Fruit fly (Drosophila melanogaster) whole organism, embryonic: Measurements from ENCODE around the gene CG7320.

Source experiments
- Aef1 ChIP-seq: fragments of 200-800 bp; sonication (Bioruptor generic); IDR thresholded peaks from 3 replicates; pipeline ENCODE4 v1.3.6; 2022; ENCODE audit warnings: missing biosample characterization, missing genetic modification characterization
- Awh ChIP-seq: fragments of 200-800 bp; sonication (Bioruptor generic); IDR thresholded peaks from 2 replicates; pipeline ENCODE4, ENCODE4 v1.3.6; 2022; ENCODE audit warnings: missing biosample characterization, missing genetic modification characterization
- B-H2 ChIP-seq: fragments of 200-800 bp; sonication (Bioruptor generic); optimal IDR thresholded peaks from 2 replicates; lab custom pipeline; 2018; ENCODE audit warnings: missing biosample characterization, mild to moderate bottlenecking, missing genetic modification characterization
- CG10147 ChIP-seq: fragments of 200-800 bp; sonication (Bioruptor generic); optimal IDR thresholded peaks from 2 replicates; lab custom pipeline; 2019; ENCODE audit warnings: missing biosample characterization, mild to moderate bottlenecking, missing genetic modification characterization, moderate library complexity
- CG10209 ChIP-seq: fragments of 200-800 bp; sonication (Bioruptor generic); optimal IDR thresholded peaks from 3 replicates; lab custom pipeline; 2017; ENCODE audit warnings: missing biosample characterization, mild to moderate bottlenecking, missing genetic modification characterization, missing genetic modification reagents
- CG10267 ChIP-seq: fragments of 200-800 bp; sonication (Bioruptor generic); optimal IDR thresholded peaks from 2 replicates; lab custom pipeline; 2018; ENCODE audit warnings: missing biosample characterization, mild to moderate bottlenecking, missing genetic modification characterization, moderate library complexity
- CG11247 ChIP-seq: fragments of 200-800 bp; sonication (Bioruptor generic); IDR thresholded peaks from 2 replicates; pipeline ENCODE4 v1.3.6; 2022; ENCODE audit warnings: missing biosample characterization, missing genetic modification characterization
- CG12236 ChIP-seq: fragments of 200-800 bp; sonication (Bioruptor generic); optimal IDR thresholded peaks from 2 replicates; lab custom pipeline; 2016; ENCODE audit warnings: missing biosample characterization, missing genetic modification characterization
- CG12744 ChIP-seq: fragments of 200-800 bp; sonication (Bioruptor generic); optimal IDR thresholded peaks from 2 replicates; lab custom pipeline; 2016; ENCODE audit warnings: missing biosample characterization, missing genetic modification characterization
- CG14710 ChIP-seq: fragments of 200-800 bp; sonication (Bioruptor generic); optimal IDR thresholded peaks from 3 replicates; lab custom pipeline; 2019; ENCODE audit warnings: missing biosample characterization, mild to moderate bottlenecking, missing genetic modification characterization, moderate library complexity
- CG14965 ChIP-seq: fragments of 200-800 bp; sonication (Bioruptor generic); optimal IDR thresholded peaks from 2 replicates; lab custom pipeline; 2016; ENCODE audit warnings: missing biosample characterization, missing genetic modification characterization, borderline replicate concordance
- CG15479 ChIP-seq: fragments of 200-800 bp; sonication (Bioruptor generic); optimal IDR thresholded peaks from 3 replicates; lab custom pipeline; 2019; ENCODE audit warnings: missing biosample characterization, mild to moderate bottlenecking, missing genetic modification characterization, moderate library complexity
- CG17802 ChIP-seq: fragments of 200-800 bp; sonication (Bioruptor generic); optimal IDR thresholded peaks from 2 replicates; lab custom pipeline; 2018; ENCODE audit warnings: missing biosample characterization, mild to moderate bottlenecking, missing genetic modification characterization, moderate library complexity
- CG17912 ChIP-seq: fragments of 200-800 bp; sonication (Bioruptor generic); optimal IDR thresholded peaks from 2 replicates; lab custom pipeline; 2018; ENCODE audit warnings: missing biosample characterization, mild to moderate bottlenecking, missing genetic modification characterization
- CG18011 ChIP-seq: fragments of 200-800 bp; sonication (Bioruptor generic); optimal IDR thresholded peaks from 2 replicates; lab custom pipeline; 2017; ENCODE audit warnings: missing biosample characterization, missing genetic modification characterization, mild to moderate bottlenecking, moderate library complexity, missing genotype
- CG2129 ChIP-seq: fragments of 200-800 bp; sonication (Bioruptor generic); IDR thresholded peaks from 2 replicates; pipeline ENCODE4 v1.3.6; 2022; ENCODE audit warnings: missing biosample characterization, missing genetic modification characterization; ENCODE audit not compliant: partially characterized antibody
- CG2712 ChIP-seq: fragments of 200-800 bp; optimal IDR thresholded peaks from 3 replicates; lab custom pipeline; 2019; ENCODE audit warnings: missing biosample characterization, mild to moderate bottlenecking, missing genetic modification characterization, moderate library complexity
- CG30431 ChIP-seq: fragments of 200-800 bp; sonication (Bioruptor generic); optimal IDR thresholded peaks from 2 replicates; lab custom pipeline; 2017; ENCODE audit warnings: missing biosample characterization, missing genetic modification characterization
- CG31224 ChIP-seq: fragments of 200-800 bp; sonication (Bioruptor generic); IDR thresholded peaks from 2 replicates; pipeline ENCODE4 v1.3.6; 2022; ENCODE audit warnings: missing biosample characterization, missing genetic modification characterization
- CG4360 ChIP-seq: fragments of 200-800 bp; sonication (Bioruptor generic); IDR thresholded peaks from 2 replicates; pipeline ENCODE4 v1.3.6; 2022; ENCODE audit warnings: missing biosample characterization, missing genetic modification characterization
- CG6175 ChIP-seq: fragments of 200-800 bp; sonication (Bioruptor generic); IDR thresholded peaks from 3 replicates; pipeline ENCODE4 v1.3.6; 2022; ENCODE audit warnings: missing biosample characterization, missing genetic modification characterization
- CG7556 ChIP-seq: fragments of 200-800 bp; sonication (Bioruptor generic); optimal IDR thresholded peaks from 2 replicates; lab custom pipeline; 2017; ENCODE audit warnings: missing biosample characterization, mild to moderate bottlenecking, missing genetic modification characterization
- CG8281 ChIP-seq: fragments of 200-800 bp; sonication (Bioruptor generic); optimal IDR thresholded peaks from 2 replicates; lab custom pipeline; 2018; ENCODE audit warnings: missing biosample characterization, mild to moderate bottlenecking, missing genetic modification characterization, moderate library complexity
- CG9437 ChIP-seq: fragments of 200-800 bp; sonication (Bioruptor generic); optimal IDR thresholded peaks from 2 replicates; lab custom pipeline; 2018; ENCODE audit warnings: missing biosample characterization, mild to moderate bottlenecking, missing genetic modification characterization
- CG9817 ChIP-seq: fragments of 200-800 bp; sonication (Bioruptor generic); optimal IDR thresholded peaks from 2 replicates; lab custom pipeline; 2018; ENCODE audit warnings: missing biosample characterization, mild to moderate bottlenecking, missing genetic modification characterization, moderate library complexity
- Deaf1 ChIP-seq: fragments of 200-800 bp; optimal IDR thresholded peaks from 3 replicates; lab custom pipeline; 2019; ENCODE audit warnings: missing biosample characterization, mild to moderate bottlenecking, missing genetic modification characterization, moderate library complexity
- Doc2 ChIP-seq: fragments of 200-800 bp; sonication (Bioruptor generic); IDR thresholded peaks from 2 replicates; pipeline ENCODE4 v1.3.6; 2022; ENCODE audit warnings: missing biosample characterization, missing genetic modification characterization
- Eip74EF ChIP-seq, 2 experiments: fragments of 200-800 bp in 1 of 2; fragments of >200 bp in 1 of 2; sonication (Bioruptor generic) in 1 of 2; optimal IDR thresholded peaks; 2 replicates each; lab custom pipeline; 2017 to 2019; ENCODE audit warnings: missing biosample characterization in 2 of 2, missing genetic modification characterization in 2 of 2, mild to moderate bottlenecking in 1 of 2, moderate library complexity in 1 of 2
- MESR4 ChIP-seq: fragments of 200-800 bp; sonication (Bioruptor generic); optimal IDR thresholded peaks from 2 replicates; lab custom pipeline; 2018; ENCODE audit warnings: missing biosample characterization, mild to moderate bottlenecking, missing genetic modification characterization, moderate library complexity
- NC2β ChIP-seq: fragments of 200-800 bp; sonication (Bioruptor generic); optimal IDR thresholded peaks from 2 replicates; lab custom pipeline; 2016; ENCODE audit warnings: missing biosample characterization, missing genetic modification characterization
- Oaz ChIP-seq: fragments of 200-800 bp; sonication (Bioruptor generic); IDR thresholded peaks from 2 replicates; pipeline ENCODE4 v1.3.6; 2022; ENCODE audit warnings: missing biosample characterization, missing genetic modification characterization
- btn ChIP-seq: fragments of 200-800 bp; sonication (Bioruptor generic); optimal IDR thresholded peaks from 2 replicates; lab custom pipeline; 2016; ENCODE audit warnings: missing biosample characterization, missing genetic modification characterization
- cato ChIP-seq: fragments of 200-800 bp; sonication (Bioruptor generic); optimal IDR thresholded peaks from 2 replicates; lab custom pipeline; 2016; ENCODE audit warnings: missing biosample characterization, missing genetic modification characterization, borderline replicate concordance
- danr ChIP-seq: fragments of 200-800 bp; sonication (Bioruptor generic); IDR thresholded peaks from 2 replicates; pipeline ENCODE4 v1.3.6; 2022; ENCODE audit warnings: missing biosample characterization, missing genetic modification characterization
- dati ChIP-seq: fragments of 200-800 bp; sonication (Bioruptor generic); IDR thresholded peaks from 2 replicates; pipeline ENCODE4 v1.3.6; 2022; ENCODE audit warnings: missing biosample characterization, missing genetic modification characterization
- fd3F ChIP-seq: fragments of 200-800 bp; sonication (Bioruptor generic); optimal IDR thresholded peaks from 2 replicates; lab custom pipeline; 2018; ENCODE audit warnings: missing biosample characterization, mild to moderate bottlenecking, missing genetic modification characterization, moderate library complexity
- fru ChIP-seq: fragments of >200 bp; optimal IDR thresholded peaks from 2 replicates; lab custom pipeline; 2017
- gt ChIP-seq: fragments of 200-800 bp; sonication (Bioruptor generic); IDR thresholded peaks from 2 replicates; pipeline ENCODE4 v1.3.6; 2022; ENCODE audit warnings: missing biosample characterization, missing genetic modification characterization
- ham ChIP-seq: fragments of 200-800 bp; sonication (Bioruptor generic); IDR thresholded peaks from 2 replicates; pipeline ENCODE4 v1.3.6; 2022; ENCODE audit warnings: missing biosample characterization, missing genetic modification characterization
- jing ChIP-seq: fragments of 200-800 bp; sonication (Bioruptor generic); optimal IDR thresholded peaks from 2 replicates; lab custom pipeline; 2018; ENCODE audit warnings: missing biosample characterization, mild to moderate bottlenecking, missing genetic modification characterization
- lola ChIP-seq, 3 experiments: fragments of >200 bp in 2 of 3; fragments of 200-800 bp in 1 of 3; sonication (Bioruptor generic) in 1 of 3; optimal IDR thresholded peaks; 2 replicates each; lab custom pipeline; 2017 to 2019; ENCODE audit warnings: missing biosample characterization in 3 of 3, missing genetic modification characterization in 3 of 3, mild to moderate bottlenecking in 1 of 3, moderate library complexity in 1 of 3
- maf-S ChIP-seq: fragments of 200-800 bp; sonication (Bioruptor generic); optimal IDR thresholded peaks from 2 replicates; lab custom pipeline; 2016; ENCODE audit warnings: missing biosample characterization, missing genetic modification characterization
- onecut ChIP-seq: fragments of 200-800 bp; sonication (Bioruptor generic); IDR thresholded peaks from 2 replicates; pipeline ENCODE4 v1.3.6; 2022; ENCODE audit warnings: missing biosample characterization, missing genetic modification characterization
- p53 ChIP-seq: fragments of 200-800 bp; sonication (Bioruptor generic); optimal IDR thresholded peaks from 2 replicates; lab custom pipeline; 2016; ENCODE audit warnings: missing biosample characterization, missing genetic modification characterization
- sc ChIP-seq, 3 experiments: fragments of >200 bp in 2 of 3; fragments of 200-800 bp in 1 of 3; sonication (Bioruptor generic) in 1 of 3; optimal IDR thresholded peaks; 2 replicates in 2 of 3; 3 replicates in 1 of 3; lab custom pipeline; 2017; ENCODE audit warnings: mild to moderate bottlenecking in 1 of 3, missing biosample characterization in 1 of 3, missing genetic modification characterization in 1 of 3, missing genetic modification reagents in 1 of 3
- sim ChIP-seq: fragments of 200-800 bp; sonication (Bioruptor generic); IDR thresholded peaks from 2 replicates; pipeline ENCODE4 v1.3.6; 2022; ENCODE audit warnings: missing biosample characterization, missing genetic modification characterization
- sob ChIP-seq: fragments of 200-800 bp; sonication (Bioruptor generic); IDR thresholded peaks from 2 replicates; pipeline ENCODE4 v1.3.6; 2022; ENCODE audit warnings: missing biosample characterization, missing genetic modification characterization
- tgo ChIP-seq: fragments of 200-800 bp; sonication (Bioruptor generic); IDR thresholded peaks from 3 replicates; pipeline ENCODE4 v1.3.6; 2022; ENCODE audit warnings: missing biosample characterization, missing genetic modification characterization
- ttk ChIP-seq: fragments of 200-800 bp; sonication (Bioruptor generic); IDR thresholded peaks from 2 replicates; pipeline ENCODE4 v2.1.2; 2022; ENCODE audit warnings: missing biosample characterization, missing genetic modification characterization
- zf30C ChIP-seq: fragments of 200-800 bp; sonication (Bioruptor generic); optimal IDR thresholded peaks from 3 replicates; lab custom pipeline; 2018; ENCODE audit warnings: missing biosample characterization, mild to moderate bottlenecking, missing genetic modification characterization

CG7320 gene

dm6 chr3L:18215669-18216068 lies 14.4 kb downstream of the CG7320 start (continued):
- 0 out of 2 replicates have a peak, but pooled peaks have one; percentile 31 for TF ChIP-seq Awh (GFP tag; lab: Robert Waterston, UW)
- no peak for TF ChIP-seq Oaz
- no peak for TF ChIP-seq maf-S (GFP tag; lab: Kevin White, UChicago)
- TF ChIP-seq CG4360: no peak
- TF ChIP-seq btn (GFP tag; lab: Kevin White, UChicago): no peak
- TF ChIP-seq CG9817: peak; percentile 7
- TF ChIP-seq sob (GFP tag; lab: Robert Waterston, UW): no peak
- TF ChIP-seq CG30431 (GFP tag; lab: Kevin White, UChicago): peak; percentile 39
- no peak for TF ChIP-seq fd3F
- TF ChIP-seq CG2712 (tag; lab: Kevin White, UChicago): peak; percentile 79
- TF ChIP-seq CG6175 (GFP tag; lab: Robert Waterston, UW): no peak
- peak; percentile 7 for TF ChIP-seq CG12236 (GFP tag; lab: Kevin White, UChicago)
- TF ChIP-seq sim (GFP tag; lab: Robert Waterston, UW): no peak
- no peak for TF ChIP-seq ttk (GFP tag; lab: Robert Waterston, UW)
- TF ChIP-seq CG9437 (GFP tag; lab: Kevin White, UChicago): peak; percentile 18
- TF ChIP-seq sc (optimal IDR thresholded peaks at IDR 0.05; lab: Kevin White, UChicago): no peak
- peak; percentile 25 for TF ChIP-seq sc (GFP tag; optimal IDR thresholded peaks at IDR 0.05; lab: Kevin White, UChicago)
- TF ChIP-seq tgo (GFP tag; lab: Robert Waterston, UW): no peak
- peak in 1 of 3 experiments; percentile 78 for TF ChIP-seq lola (GFP tag; optimal IDR thresholded peaks at IDR 0.05; lab: Kevin White, UChicago)
- TF ChIP-seq Doc2 (GFP tag; lab: Robert Waterston, UW): no peak
- no peak for TF ChIP-seq MESR4 (GFP tag; lab: Kevin White, UChicago)
- no peak for TF ChIP-seq ham (GFP tag; lab: Robert Waterston, UW)
- peak; percentile 71 for TF ChIP-seq CG10267
- TF ChIP-seq cato (GFP tag; lab: Kevin White, UChicago): peak; percentile 19
- peak; percentile 32 for TF ChIP-seq Deaf1
- peak; percentile 47 for TF ChIP-seq NC2β
- TF ChIP-seq dati (GFP tag; lab: Robert Waterston, UW): no peak
- no peak for TF ChIP-seq B-H2 (GFP tag; lab: Kevin White, UChicago)
- TF ChIP-seq onecut (GFP tag; lab: Robert Waterston, UW): peak; percentile 45; the same call in 1 of the 2 replicates
- no peak for TF ChIP-seq Aef1 (GFP tag; lab: Robert Waterston, UW)
- no peak for TF ChIP-seq CG11247 (GFP tag; lab: Robert Waterston, UW)
- TF ChIP-seq CG17802: peak; percentile 36
- no peak for TF ChIP-seq p53 (GFP tag; lab: Kevin White, UChicago)
- no peak for TF ChIP-seq gt (GFP tag; lab: Robert Waterston, UW)
- TF ChIP-seq CG14965: no peak
- TF ChIP-seq jing (GFP tag; lab: Kevin White, UChicago): no peak
- no peak for TF ChIP-seq CG18011 (GFP tag; lab: Kevin White, UChicago)
- TF ChIP-seq danr (GFP tag; lab: Robert Waterston, UW): no peak
- TF ChIP-seq CG8281 (tag; lab: Kevin White, UChicago): no peak
- no peak for TF ChIP-seq CG12744 (GFP tag; lab: Kevin White, UChicago)
- TF ChIP-seq CG10147 (GFP tag; lab: Kevin White, UChicago): peak; percentile 26
- TF ChIP-seq CG7556 (GFP tag; lab: Kevin White, UChicago): peak; percentile 50
- TF ChIP-seq fru (lab: Kevin White, UChicago): no peak
- no peak for TF ChIP-seq Eip74EF (GFP tag; optimal IDR thresholded peaks at IDR 0.05; lab: Kevin White, UChicago)
- no peak for TF ChIP-seq CG17912 (GFP tag; lab: Kevin White, UChicago)
- peak; percentile 32; the same call in 1 of the 2 replicates for TF ChIP-seq CG31224 (GFP tag; lab: Robert Waterston, UW)
- peak; percentile 66 for TF ChIP-seq CG14710 (tag; lab: Kevin White, UChicago)
- TF ChIP-seq zf30C (GFP tag; lab: Kevin White, UChicago): peak; percentile 76
- no peak for TF ChIP-seq CG15479 (GFP tag; lab: Kevin White, UChicago)
- no peak for TF ChIP-seq CG2129 (GFP tag; lab: Robert Waterston, UW)
- TF ChIP-seq CG10209: peak; percentile 55
